Worm (Caenorhabditis elegans): Measurements from ENCODE around the gene K10C8.4.

Gene K10C8.4

DNA sequence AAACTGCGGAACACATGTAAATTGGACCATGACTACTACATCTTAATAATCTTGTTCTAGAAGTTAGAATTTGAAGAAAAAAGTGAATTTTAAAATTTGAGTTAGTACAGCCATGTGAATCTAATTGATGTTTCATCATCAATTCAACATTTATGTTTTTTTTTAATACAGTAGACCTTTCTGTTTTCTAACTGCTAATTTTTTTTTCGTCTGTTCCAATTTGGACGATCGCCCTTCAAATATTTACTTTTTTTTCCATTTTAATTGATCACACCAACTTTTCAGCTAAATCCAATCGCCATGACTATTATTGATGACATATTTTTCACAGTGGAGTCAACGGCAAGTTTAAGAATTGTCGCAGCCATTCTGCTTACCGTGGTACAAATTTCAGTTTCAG is 25.5 kb upstream of the K10C8.4 start, which contains the start of gene srx-116:
Gene srx-116 (plus strand): TSS at position 301 of the 400 bp plus-strand sequence.
- TF ChIP-seq nhr-10 (tag; optimal IDR thresholded peaks at IDR 0.05), result no peak

DNA sequence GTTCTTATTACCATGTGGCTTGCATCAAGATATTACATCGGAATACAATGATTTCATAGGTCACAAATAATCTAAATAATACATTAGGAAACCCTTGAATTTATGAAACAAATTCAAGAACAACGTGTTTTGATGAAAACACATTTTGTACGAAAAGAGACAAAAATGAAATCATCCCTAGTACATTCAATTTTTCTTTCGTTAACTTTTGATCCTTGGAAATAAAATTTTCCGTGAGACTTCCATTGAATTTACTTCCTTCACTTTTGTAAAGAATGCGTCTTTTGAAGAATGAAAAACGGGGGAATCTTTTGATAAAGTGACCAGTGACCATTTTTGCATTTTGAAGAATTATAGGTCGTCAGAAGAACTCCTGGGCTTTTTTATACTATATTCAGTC is 22.3 kb upstream of the K10C8.4 start:
- TF ChIP-seq dmd-4 (tag; optimal IDR thresholded peaks at IDR 0.05) (no peak), unc-62 (GFP tag; optimal IDR thresholded peaks at IDR 0.05) (no peak), ama-1 (optimal IDR thresholded peaks at IDR 0.05) (no peak)

DNA sequence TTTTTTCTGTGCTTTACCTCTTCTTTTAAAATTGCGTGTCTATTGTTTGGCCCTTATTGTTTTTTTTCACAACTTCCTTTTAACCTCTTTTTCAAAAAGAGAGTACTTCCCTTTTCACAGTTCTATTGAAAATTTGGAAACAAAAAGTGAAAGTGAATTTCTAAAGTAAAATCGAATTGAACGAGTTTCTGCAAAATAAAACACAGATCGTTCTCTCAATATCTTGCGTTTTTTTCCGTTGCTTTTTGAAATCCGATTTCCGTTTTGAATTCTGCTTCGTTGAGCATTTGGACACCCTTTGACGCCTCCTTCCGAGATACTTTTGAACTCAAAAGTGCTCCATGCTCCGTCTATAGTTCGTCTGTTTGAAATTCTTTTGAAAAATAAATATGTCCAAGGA is 19.8 kb upstream of the K10C8.4 start:
- no peak for TF ChIP-seq lin-39 (tag; optimal IDR thresholded peaks at IDR 0.05)
- TF ChIP-seq elt-3 (tag; optimal IDR thresholded peaks at IDR 0.05), result no peak
- no peak for TF ChIP-seq lsy-2 (tag; optimal IDR thresholded peaks at IDR 0.05)
- TF ChIP-seq fos-1 (tag; optimal IDR thresholded peaks at IDR 0.05), result no peak
- TF ChIP-seq nhr-77 (tag; optimal IDR thresholded peaks at IDR 0.05), result no peak
- no peak for TF ChIP-seq nhr-11 (tag; optimal IDR thresholded peaks at IDR 0.05)
- TF ChIP-seq peb-1 (tag; optimal IDR thresholded peaks at IDR 0.05), result no peak
- TF ChIP-seq blmp-1 (tag; optimal IDR thresholded peaks at IDR 0.05; ENCODE audit: insufficient read depth), result no peak
- TF ChIP-seq mdl-1 (tag; optimal IDR thresholded peaks at IDR 0.05), result no peak
- TF ChIP-seq sma-3 (GFP tag; optimal IDR thresholded peaks at IDR 0.05), result no peak
- no peak for TF ChIP-seq lin-11 (tag; optimal IDR thresholded peaks at IDR 0.05)
- no peak for TF ChIP-seq ceh-16 (tag; optimal IDR thresholded peaks at IDR 0.05)

DNA sequence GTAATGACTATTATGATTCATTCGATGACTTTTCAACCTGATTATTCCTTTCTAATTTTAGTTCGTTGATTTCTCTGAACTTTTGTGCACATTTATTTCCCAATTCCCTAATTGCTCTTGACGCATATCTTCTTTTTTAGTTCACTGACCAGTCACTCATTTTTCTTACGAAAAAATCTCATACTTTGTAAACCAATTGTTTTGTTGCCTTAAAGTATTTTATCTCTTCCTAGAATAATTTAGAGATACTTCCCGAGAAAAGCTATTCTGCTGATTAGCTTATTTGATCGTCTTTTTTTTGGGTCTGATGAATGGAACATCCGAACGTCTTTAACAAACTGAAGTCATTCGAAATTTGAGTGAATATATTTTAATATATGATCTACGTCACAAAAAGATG is 16.8 kb upstream of the K10C8.4 start:
- TF ChIP-seq lsy-2 (tag; optimal IDR thresholded peaks at IDR 0.05) (no peak), nhr-10 (tag; optimal IDR thresholded peaks at IDR 0.05) (no peak), elt-1 (tag; optimal IDR thresholded peaks at IDR 0.05) (no peak), lin-13 (GFP tag; optimal IDR thresholded peaks at IDR 0.05) (no peak), unc-39 (tag; optimal IDR thresholded peaks at IDR 0.05) (no peak), dmd-4 (tag; optimal IDR thresholded peaks at IDR 0.05) (no peak), ceh-82 (tag; optimal IDR thresholded peaks at IDR 0.05) (no peak), snpc-4 (tag; optimal IDR thresholded peaks at IDR 0.05) (no peak), ztf-11 (tag; optimal IDR thresholded peaks at IDR 0.05) (no peak)

DNA sequence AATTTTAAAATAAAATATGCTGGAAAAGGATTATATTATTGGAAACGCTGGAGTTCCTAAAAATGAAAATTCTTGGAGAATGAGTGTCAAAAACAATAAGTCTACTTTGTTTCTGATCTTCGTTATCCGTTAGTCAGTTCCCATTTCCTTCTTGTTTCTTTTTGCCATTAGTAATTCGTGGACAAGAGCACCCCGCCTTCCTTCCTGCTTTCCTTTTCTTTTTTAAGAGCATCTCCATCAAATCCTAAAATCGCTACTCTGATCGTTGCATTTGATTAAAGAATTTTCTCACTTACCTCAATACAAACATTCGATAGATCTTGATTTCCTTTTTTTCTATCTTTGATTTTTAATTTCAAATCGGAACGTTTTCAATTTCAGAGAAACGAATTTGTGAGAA is 16.3 kb upstream of the K10C8.4 start, which contains the start of gene frpr-15:
Gene frpr-15 (plus strand): TSS at position 301 of the 400 bp plus-strand sequence.
- no peak for TF ChIP-seq snpc-4 (tag; optimal IDR thresholded peaks at IDR 0.05)
- TF ChIP-seq sma-9 (GFP tag; optimal IDR thresholded peaks at IDR 0.05), result no peak
- no peak for TF ChIP-seq sma-9 (tag; optimal IDR thresholded peaks at IDR 0.05)
- no peak for TF ChIP-seq mbf-1 (tag; optimal IDR thresholded peaks at IDR 0.05)
- TF ChIP-seq lin-39 (tag; optimal IDR thresholded peaks at IDR 0.05), result no peak
- TF ChIP-seq R02D3.7 (tag; optimal IDR thresholded peaks at IDR 0.05), result no peak

DNA sequence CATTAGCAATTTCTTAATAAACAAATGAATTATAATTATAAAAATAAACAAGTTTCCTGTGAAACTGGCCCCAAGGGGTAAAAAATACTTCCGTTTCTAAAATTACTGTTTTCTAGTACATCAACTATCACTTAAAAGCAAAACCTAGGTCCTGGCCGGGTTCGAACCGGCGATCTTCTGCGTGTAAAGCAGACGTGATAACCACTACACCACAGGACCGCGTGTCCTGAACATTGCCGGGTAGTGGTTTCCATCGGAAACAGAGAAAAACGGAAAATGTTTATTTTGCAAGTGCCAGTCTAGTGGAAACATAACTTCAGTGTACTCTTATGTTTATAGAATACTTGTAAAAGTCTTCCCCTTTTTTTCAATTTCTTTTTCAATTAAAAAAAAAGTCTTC is 12.9 kb upstream of the K10C8.4 start:
- TF ChIP-seq egl-27 (tag; optimal IDR thresholded peaks at IDR 0.05) (no peak), fos-1 (tag; optimal IDR thresholded peaks at IDR 0.05) (peak; percentile 3)

DNA sequence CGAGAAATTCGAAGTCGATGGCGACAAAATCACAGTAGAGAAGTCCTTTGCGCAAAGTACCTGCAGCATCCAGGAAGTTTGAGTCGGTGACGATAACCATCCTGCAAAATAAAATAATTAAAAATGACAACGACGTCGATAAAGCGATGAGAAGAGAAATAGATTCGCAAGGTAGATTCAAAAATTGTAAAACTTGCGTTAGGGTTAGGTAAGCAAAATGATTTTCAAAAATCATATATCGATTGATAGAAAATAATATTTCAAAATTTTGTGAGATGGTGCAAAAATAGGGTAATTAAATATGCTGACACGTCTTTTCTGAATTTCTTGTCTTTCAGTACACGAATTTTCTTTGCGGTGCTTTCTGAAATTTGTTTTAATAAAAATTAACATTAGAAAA is 913 bp upstream of the K10C8.4 start, which contains the start of gene parn-1:
Gene parn-1 (minus strand): TSS at position 101 of the 400 bp plus-strand sequence.
- TF ChIP-seq unc-62 (GFP tag; optimal IDR thresholded peaks at IDR 0.05), result no peak
- no peak for TF ChIP-seq R02D3.7 (tag; optimal IDR thresholded peaks at IDR 0.05)
- TF ChIP-seq C34F6.9 (tag; optimal IDR thresholded peaks at IDR 0.05), result no peak
- no peak for TF ChIP-seq F13H6.1 (tag; optimal IDR thresholded peaks at IDR 0.05)
- no peak for TF ChIP-seq unc-39 (tag; optimal IDR thresholded peaks at IDR 0.05)
- TF ChIP-seq aly-2 (tag; optimal IDR thresholded peaks at IDR 0.05), result no peak
- no peak for TF ChIP-seq unc-55 (GFP tag; optimal IDR thresholded peaks at IDR 0.05)
- no peak for TF ChIP-seq skn-1 (tag; optimal IDR thresholded peaks at IDR 0.05)
- no peak for TF ChIP-seq snpc-4 (tag; optimal IDR thresholded peaks at IDR 0.05)

All from whole organism, L2 larva.